Fruit fly (Drosophila melanogaster) whole organism, embryonic: ENCODE results near the gene PH4alphaNE2.

Source experiments
- Bgb ChIP-seq: fragments of 200-800 bp; sonication (Bioruptor generic); IDR thresholded peaks from 2 replicates; pipeline ENCODE4 v1.3.6; 2022; ENCODE audit warnings: missing biosample characterization, missing genetic modification characterization; ENCODE audit not compliant: partially characterized antibody
- CG10267 ChIP-seq: fragments of 200-800 bp; sonication (Bioruptor generic); optimal IDR thresholded peaks from 2 replicates; lab custom pipeline; 2018; ENCODE audit warnings: missing biosample characterization, mild to moderate bottlenecking, missing genetic modification characterization, moderate library complexity
- CG10543 ChIP-seq: fragments of 200-800 bp; sonication (Bioruptor generic); optimal IDR thresholded peaks from 3 replicates; lab custom pipeline; 2017; ENCODE audit warnings: missing biosample characterization, mild to moderate bottlenecking, missing genetic modification characterization, moderate library complexity
- CG11398 ChIP-seq: fragments of 200-800 bp; sonication (Bioruptor generic); optimal IDR thresholded peaks from 2 replicates; lab custom pipeline; 2016; ENCODE audit warnings: missing biosample characterization, missing genetic modification characterization
- CG12744 ChIP-seq: fragments of 200-800 bp; sonication (Bioruptor generic); optimal IDR thresholded peaks from 2 replicates; lab custom pipeline; 2016; ENCODE audit warnings: missing biosample characterization, missing genetic modification characterization
- CG15479 ChIP-seq: fragments of 200-800 bp; sonication (Bioruptor generic); optimal IDR thresholded peaks from 3 replicates; lab custom pipeline; 2019; ENCODE audit warnings: missing biosample characterization, mild to moderate bottlenecking, missing genetic modification characterization, moderate library complexity
- CG17385 ChIP-seq: fragments of 200-800 bp; sonication (Bioruptor generic); optimal IDR thresholded peaks from 3 replicates; lab custom pipeline; 2018; ENCODE audit warnings: missing biosample characterization, mild to moderate bottlenecking, missing genetic modification characterization
- CG17612 ChIP-seq: fragments of 200-800 bp; sonication (Bioruptor generic); IDR thresholded peaks from 2 replicates; pipeline ENCODE4 v1.3.6; 2022; ENCODE audit warnings: missing biosample characterization, missing genetic modification characterization
- CG3163 ChIP-seq: fragments of 200-800 bp; sonication (Bioruptor generic); optimal IDR thresholded peaks from 3 replicates; lab custom pipeline; 2016; ENCODE audit warnings: missing biosample characterization, missing genetic modification characterization
- CG3847 ChIP-seq: fragments of 200-800 bp; sonication (Bioruptor generic); IDR thresholded peaks from 2 replicates; pipeline ENCODE4 v1.3.6; 2022; ENCODE audit warnings: missing biosample characterization, missing genetic modification characterization
- CG6272 ChIP-seq: fragments of 200-800 bp; sonication (Bioruptor generic); IDR thresholded peaks from 2 replicates; pipeline ENCODE4 v1.3.6; 2022; ENCODE audit warnings: missing biosample characterization, missing genetic modification characterization
- CG7372 ChIP-seq: fragments of 200-800 bp; sonication (Bioruptor generic); IDR thresholded peaks from 2 replicates; pipeline ENCODE4 v1.3.6; 2022; ENCODE audit warnings: missing biosample characterization, missing genetic modification characterization
- CG8290 ChIP-seq, 3 experiments: fragments of 200-800 bp; sonication (Bioruptor generic); optimal IDR thresholded peaks; 2 replicates each; lab custom pipeline; 2016 to 2019; ENCODE audit warnings: missing biosample characterization in 3 of 3, missing genetic modification characterization in 3 of 3, mild to moderate bottlenecking in 2 of 3, moderate library complexity in 1 of 3
- CG8765 ChIP-seq: fragments of 200-800 bp; sonication (Bioruptor generic); IDR thresholded peaks from 2 replicates; pipeline ENCODE4 v1.3.6; 2022; ENCODE audit warnings: missing biosample characterization, missing genetic modification characterization
- CG9727 ChIP-seq: fragments of 200-800 bp; sonication (Bioruptor generic); optimal IDR thresholded peaks from 3 replicates; lab custom pipeline; 2017; ENCODE audit warnings: missing biosample characterization, mild to moderate bottlenecking, missing genetic modification characterization
- Deaf1 ChIP-seq: fragments of 200-800 bp; optimal IDR thresholded peaks from 3 replicates; lab custom pipeline; 2019; ENCODE audit warnings: missing biosample characterization, mild to moderate bottlenecking, missing genetic modification characterization, moderate library complexity
- Dp ChIP-seq: fragments of 200-800 bp; sonication (Bioruptor generic); optimal IDR thresholded peaks from 2 replicates; lab custom pipeline; 2018; ENCODE audit warnings: missing biosample characterization, mild to moderate bottlenecking, missing genetic modification characterization, moderate library complexity
- ERR ChIP-seq: fragments of 200-800 bp; sonication (Bioruptor generic); optimal IDR thresholded peaks from 2 replicates; lab custom pipeline; 2016; ENCODE audit warnings: missing biosample characterization, missing genetic modification characterization
- HHEX ChIP-seq: fragments of 200-800 bp; sonication (Bioruptor generic); optimal IDR thresholded peaks from 3 replicates; lab custom pipeline; 2017; ENCODE audit warnings: missing biosample characterization, mild to moderate bottlenecking, missing genetic modification characterization, missing genetic modification reagents
- Hand ChIP-seq: fragments of 200-800 bp; sonication (Bioruptor generic); optimal IDR thresholded peaks from 2 replicates; lab custom pipeline; 2017; ENCODE audit warnings: mild to moderate bottlenecking, missing biosample characterization, missing genetic modification reagents, missing genetic modification characterization
- Hmr ChIP-seq: fragments of 200-800 bp; sonication (Bioruptor generic); optimal IDR thresholded peaks from 3 replicates; lab custom pipeline; 2017; ENCODE audit warnings: mild to moderate bottlenecking, missing biosample characterization, missing genetic modification reagents, missing genetic modification characterization
- Hr3 ChIP-seq: fragments of 200-800 bp; sonication (Bioruptor generic); optimal IDR thresholded peaks from 3 replicates; lab custom pipeline; 2016; ENCODE audit warnings: missing biosample characterization, missing genetic modification characterization
- Nf-YC ChIP-seq: fragments of 200-800 bp; optimal IDR thresholded peaks from 3 replicates; lab custom pipeline; 2019; ENCODE audit warnings: missing biosample characterization, mild to moderate bottlenecking, missing genetic modification characterization, moderate library complexity
- Scr ChIP-seq: fragments of 200-800 bp; sonication (Bioruptor generic); IDR thresholded peaks from 2 replicates; pipeline ENCODE4 v1.3.6; 2022; ENCODE audit warnings: missing biosample characterization, missing genetic modification characterization; ENCODE audit not compliant: partially characterized antibody
- Sox100B ChIP-seq: fragments of 200-800 bp; sonication (Bioruptor generic); optimal IDR thresholded peaks from 3 replicates; lab custom pipeline; 2018; ENCODE audit warnings: missing biosample characterization, mild to moderate bottlenecking, missing genetic modification characterization
- Sox102F ChIP-seq: fragments of 200-800 bp; sonication (Bioruptor generic); optimal IDR thresholded peaks from 2 replicates; lab custom pipeline; 2018; ENCODE audit warnings: missing biosample characterization, mild to moderate bottlenecking, missing genetic modification characterization, moderate library complexity
- TFAM ChIP-seq: fragments of 200-800 bp; sonication (Bioruptor generic); optimal IDR thresholded peaks from 2 replicates; lab custom pipeline; 2017; ENCODE audit warnings: missing biosample characterization, missing genetic modification characterization, inconsistent platforms
- Trl ChIP-seq, 3 experiments: fragments of >200 bp in 2 of 3; fragments of 200-800 bp in 1 of 3; sonication (Bioruptor generic) in 1 of 3; optimal IDR thresholded peaks; 2 replicates in 1 of 3; 3 replicates in 2 of 3; lab custom pipeline; 2016 to 2017; ENCODE audit warnings: missing biosample characterization in 1 of 3, missing genetic modification characterization in 1 of 3
- Xbp1 ChIP-seq: fragments of 200-800 bp; sonication (Bioruptor generic); optimal IDR thresholded peaks from 3 replicates; lab custom pipeline; 2016; ENCODE audit warnings: missing biosample characterization, mild to moderate bottlenecking, missing genetic modification characterization
- br ChIP-seq: fragments of >200 bp; optimal IDR thresholded peaks from 2 replicates; lab custom pipeline; 2017
- cg ChIP-seq: fragments of 200-800 bp; sonication (Bioruptor generic); optimal IDR thresholded peaks from 3 replicates; lab custom pipeline; 2019; ENCODE audit warnings: missing biosample characterization, mild to moderate bottlenecking, missing genetic modification characterization, moderate library complexity
- chinmo ChIP-seq: fragments of 200-800 bp; sonication (Bioruptor generic); IDR thresholded peaks from 4 replicates; pipeline ENCODE4 v1.3.6; 2022; ENCODE audit warnings: missing biosample characterization, missing genetic modification characterization; ENCODE audit not compliant: partially characterized antibody
- ci ChIP-seq: fragments of 200-800 bp; sonication (Bioruptor generic); IDR thresholded peaks from 3 replicates; pipeline ENCODE4 v1.3.6; 2022; ENCODE audit warnings: missing biosample characterization, missing genetic modification characterization
- dan ChIP-seq: fragments of 200-800 bp; sonication (Bioruptor generic); IDR thresholded peaks from 2 replicates; pipeline ENCODE4 v1.3.6; 2022; ENCODE audit warnings: missing biosample characterization, missing genetic modification characterization
- dm ChIP-seq: fragments of 200-800 bp; sonication (Bioruptor generic); optimal IDR thresholded peaks from 3 replicates; lab custom pipeline; 2016; ENCODE audit warnings: missing biosample characterization, missing genetic modification characterization
- ems ChIP-seq: fragments of 200-800 bp; sonication (Bioruptor generic); optimal IDR thresholded peaks from 3 replicates; lab custom pipeline; 2016; ENCODE audit warnings: missing biosample characterization, missing genetic modification characterization
- gce ChIP-seq: fragments of 200-800 bp; sonication (Bioruptor generic); IDR thresholded peaks from 3 replicates; pipeline ENCODE4 v1.3.6; 2022; ENCODE audit warnings: missing biosample characterization, missing genetic modification characterization
- pnt ChIP-seq: fragments of 200-800 bp; sonication (Bioruptor generic); optimal IDR thresholded peaks from 3 replicates; lab custom pipeline; 2016; ENCODE audit warnings: missing biosample characterization, missing genetic modification characterization
- ranshi ChIP-seq: fragments of 200-800 bp; sonication (Bioruptor generic); IDR thresholded peaks from 2 replicates; pipeline ENCODE4 v1.3.6; 2022; ENCODE audit warnings: missing biosample characterization, missing genetic modification characterization
- row ChIP-seq: fragments of 200-800 bp; sonication (Bioruptor generic); IDR thresholded peaks from 3 replicates; pipeline ENCODE4 v1.3.6; 2022; ENCODE audit warnings: missing biosample characterization, missing genetic modification characterization
- scrt ChIP-seq: fragments of 200-800 bp; sonication (Bioruptor generic); optimal IDR thresholded peaks from 2 replicates; lab custom pipeline; 2018; ENCODE audit warnings: missing biosample characterization, mild to moderate bottlenecking, missing genetic modification characterization, moderate library complexity
- sd ChIP-seq: fragments of 200-800 bp; sonication (Bioruptor generic); optimal IDR thresholded peaks from 3 replicates; lab custom pipeline; 2018; ENCODE audit warnings: missing biosample characterization, mild to moderate bottlenecking, missing genetic modification characterization, moderate library complexity
- tin ChIP-seq: fragments of 200-800 bp; sonication (Bioruptor generic); optimal IDR thresholded peaks from 3 replicates; lab custom pipeline; 2016; ENCODE audit warnings: missing biosample characterization, missing genetic modification characterization
- tup ChIP-seq: fragments of 200-800 bp; sonication (Bioruptor generic); optimal IDR thresholded peaks from 2 replicates; lab custom pipeline; 2016; ENCODE audit warnings: missing biosample characterization, mild to moderate bottlenecking, missing genetic modification characterization, moderate library complexity
- vvl ChIP-seq: fragments of 200-800 bp; sonication (Bioruptor generic); IDR thresholded peaks from 2 replicates; pipeline ENCODE4 v1.3.6; 2022; ENCODE audit warnings: missing biosample characterization, missing genetic modification characterization
- zen2 ChIP-seq: fragments of 200-800 bp; sonication (Bioruptor generic); IDR thresholded peaks from 3 replicates; pipeline ENCODE4 v1.3.6; 2022; ENCODE audit warnings: missing biosample characterization, missing genetic modification characterization; ENCODE audit not compliant: partially characterized antibody

Gene PH4alphaNE2

DNA sequence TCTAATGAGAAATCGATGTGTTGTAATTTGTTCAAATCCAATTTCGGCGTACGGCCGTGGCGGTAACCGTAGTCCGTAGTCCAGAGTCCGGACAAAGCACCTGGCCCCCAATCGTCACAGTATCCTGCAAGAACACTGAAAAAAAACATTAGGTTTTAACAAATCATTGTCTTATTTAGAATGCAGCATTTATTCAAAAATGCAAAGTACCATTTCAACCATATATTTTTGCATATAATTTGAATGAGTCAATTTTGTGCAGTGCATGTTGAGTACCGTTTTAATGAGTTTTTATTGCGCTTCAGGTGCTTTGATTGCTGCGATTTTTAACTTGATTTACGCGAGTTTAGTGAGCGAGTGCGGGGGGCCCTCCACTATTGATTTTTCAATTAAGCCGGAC is 49.2 kb upstream of the PH4alphaNE2 start (continued):
- no peak for TF ChIP-seq CG9727 (GFP tag; lab: Kevin White, UChicago)

DNA sequence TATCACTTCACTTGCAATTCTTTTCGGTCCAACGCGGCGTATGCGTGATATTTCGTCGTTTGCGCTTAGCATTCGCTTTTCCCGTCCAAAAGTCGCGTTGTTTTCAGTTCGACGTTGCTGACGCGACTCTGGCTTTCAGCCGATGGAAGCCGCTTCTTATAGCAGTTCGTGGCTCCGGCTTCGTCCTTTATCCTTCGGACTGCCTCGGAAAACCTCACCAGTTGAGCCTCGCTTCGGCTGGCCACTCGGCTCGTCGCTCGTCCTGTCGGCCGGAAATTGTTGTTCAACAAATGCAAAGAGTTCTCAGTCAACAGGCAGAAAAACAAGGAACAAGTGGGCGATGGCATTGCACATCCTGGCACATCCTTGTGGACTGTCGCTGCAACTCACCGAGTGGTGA is 48.1 kb upstream of the PH4alphaNE2 start, which contains the start of gene CG34155:
CG34155 (minus strand) TSS at position 130 of the 400 bp plus-strand sequence.
- TF ChIP-seq Bgb (0 out of 2 replicates have a peak, but pooled peaks have one; percentile 13), zen2 (GFP tag; lab: Robert Waterston, UW) (0 out of 3 replicates have a peak, but pooled peaks have one; percentile 10), Hand (GFP tag; lab: Kevin White, UChicago) (no peak), chinmo (0 out of 4 replicates have a peak, but pooled peaks have one; percentile 8), tup (GFP tag; lab: Kevin White, UChicago) (no peak), gce (GFP tag; lab: Robert Waterston, UW) (0 out of 3 replicates have a peak, but pooled peaks have one; percentile 13), CG10543 (GFP tag; lab: Kevin White, UChicago) (peak; percentile 13), Xbp1 (no peak), CG10267 (tag; lab: Kevin White, UChicago) (no peak), ems (no peak), CG6272 (GFP tag; lab: Robert Waterston, UW) (0 out of 2 replicates have a peak, but pooled peaks have one; percentile 8), Deaf1 (tag; lab: Kevin White, UChicago) (peak; percentile 97), row (GFP tag; lab: Robert Waterston, UW) (no peak), scrt (GFP tag; lab: Kevin White, UChicago) (peak; percentile 88)

DNA sequence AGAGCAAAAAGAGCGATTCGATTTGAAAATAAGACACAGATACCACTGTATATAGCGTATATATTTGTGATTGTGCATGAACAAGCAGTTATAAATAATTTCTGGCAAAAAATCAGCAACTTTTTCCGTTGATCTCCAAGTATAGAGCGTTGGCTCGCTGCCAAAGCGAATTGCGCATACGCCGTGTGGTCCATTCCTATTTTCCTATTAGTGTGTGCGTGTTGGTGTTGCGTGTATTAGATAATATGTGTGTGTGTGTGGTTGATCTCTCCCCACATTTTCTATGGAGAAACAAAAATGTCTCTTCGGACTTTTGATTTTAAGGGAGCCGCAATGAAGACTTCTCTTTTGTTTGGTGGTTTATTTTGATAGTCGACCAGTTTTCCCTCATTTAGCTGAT is 40.5 kb upstream of the PH4alphaNE2 start:
- TF ChIP-seq Sox100B (no peak), sd (tag; lab: Kevin White, UChicago) (peak; percentile 29), Trl (optimal IDR thresholded peaks at IDR 0.05; lab: Kevin White, UChicago) (peak in 1 of 2 experiments; percentile 50), Trl (GFP tag; optimal IDR thresholded peaks at IDR 0.05; lab: Kevin White, UChicago) (no peak), Hmr (GFP tag; lab: Kevin White, UChicago) (no peak), CG15479 (GFP tag; lab: Kevin White, UChicago) (no peak), cg (GFP tag; lab: Kevin White, UChicago) (peak; percentile 57), dan (GFP tag; lab: Robert Waterston, UW) (no peak), HHEX (GFP tag; lab: Kevin White, UChicago) (no peak), CG12744 (GFP tag; lab: Kevin White, UChicago) (no peak), ranshi (no peak), CG8765 (GFP tag; lab: Robert Waterston, UW) (no peak), CG3163 (GFP tag; lab: Kevin White, UChicago) (peak; percentile 85), tin (GFP tag; lab: Kevin White, UChicago) (no peak), Dp (GFP tag; lab: Kevin White, UChicago) (no peak), zen2 (GFP tag; lab: Robert Waterston, UW) (no peak), CG17612 (GFP tag; lab: Robert Waterston, UW) (no peak), Hr3 (no peak), TFAM (no peak), CG17385 (GFP tag; lab: Kevin White, UChicago) (no peak), Nf-YC (tag; lab: Kevin White, UChicago) (no peak), CG7372 (GFP tag; lab: Robert Waterston, UW) (peak; percentile 60; the same call in 1 of the 2 replicates), vvl (GFP tag; lab: Robert Waterston, UW) (no peak), CG8290 (GFP tag; optimal IDR thresholded peaks at IDR 0.05; lab: Kevin White, UChicago) (no peak), CG8290 (tag; optimal IDR thresholded peaks at IDR 0.05; lab: Kevin White, UChicago) (no peak), CG11398 (GFP tag; lab: Kevin White, UChicago) (no peak), Sox102F (GFP tag; lab: Kevin White, UChicago) (no peak), ci (GFP tag; lab: Robert Waterston, UW) (0 out of 3 replicates have a peak, but pooled peaks have one; percentile 15), CG3847 (GFP tag; lab: Robert Waterston, UW) (no peak), ERR (GFP tag; lab: Kevin White, UChicago) (no peak), pnt (GFP tag; lab: Kevin White, UChicago) (no peak), chinmo (0 out of 4 replicates have a peak, but pooled peaks have one; percentile 27), dm (GFP tag; lab: Kevin White, UChicago) (no peak), br (lab: Kevin White, UChicago) (no peak), Scr (GFP tag; lab: Robert Waterston, UW) (no peak)
